Worm (Caenorhabditis elegans) whole organism, early embryonic: Measurements from ENCODE around the gene msp-152.

ENCODE experiments used
- ama-1 ChIP-seq: fragments of 150-350 bp; optimal IDR thresholded peaks from 2 replicates; lab custom pipeline; 2014
- ceh-13 ChIP-seq: fragments of 200-800 bp; sonication (Bioruptor generic); optimal IDR thresholded peaks from 2 replicates; lab custom pipeline; 2018; ENCODE audit warnings: mild to moderate bottlenecking, missing genetic modification characterization, missing compliant biosample characterization
- flt-1 ChIP-seq: fragments of 200-800 bp; sonication (Bioruptor generic); IDR thresholded peaks from 2 replicates; pipeline ENCODE4 v1.3.6; 2022; ENCODE audit warnings: missing genetic modification characterization, missing compliant biosample characterization
- hmbx-1 ChIP-seq: sonication (generic microtip); optimal IDR thresholded peaks from 2 replicates; lab custom pipeline; 2016; ENCODE audit warnings: mild to moderate bottlenecking, missing genetic modification characterization, missing compliant biosample characterization

- TF ChIP-seq ama-1 (lab: Kevin White, UChicago), result no peak
- no peak for TF ChIP-seq hmbx-1
- TF ChIP-seq flt-1 (GFP tag; lab: Robert Waterston, UW), result no peak
- TF ChIP-seq ceh-13 (GFP tag; lab: Kevin White, UChicago), result no peak
These were observed 13.9 kb downstream of the msp-152 start for ce11 chrII:4946775-4947174.
